Fruit fly (Drosophila melanogaster) whole organism, embryonic: Measurements from ENCODE around the gene CG4467.

Experiments used
- Aef1 ChIP-seq: fragments of 200-800 bp; sonication (Bioruptor generic); IDR thresholded peaks from 3 replicates; pipeline ENCODE4 v1.3.6; 2022; ENCODE audit warnings: missing biosample characterization, missing genetic modification characterization
- BtbVII ChIP-seq: fragments of 200-800 bp; sonication (Bioruptor generic); optimal IDR thresholded peaks from 3 replicates; lab custom pipeline; 2017; ENCODE audit warnings: missing biosample characterization, mild to moderate bottlenecking, missing genetic modification characterization
- C15 ChIP-seq: fragments of 200-800 bp; sonication (Bioruptor generic); IDR thresholded peaks from 3 replicates; pipeline ENCODE4 v1.3.6; 2022; ENCODE audit warnings: missing biosample characterization, missing genetic modification characterization
- CG10267 ChIP-seq: fragments of 200-800 bp; sonication (Bioruptor generic); optimal IDR thresholded peaks from 2 replicates; lab custom pipeline; 2018; ENCODE audit warnings: missing biosample characterization, mild to moderate bottlenecking, missing genetic modification characterization, moderate library complexity
- CG10543 ChIP-seq: fragments of 200-800 bp; sonication (Bioruptor generic); optimal IDR thresholded peaks from 3 replicates; lab custom pipeline; 2017; ENCODE audit warnings: missing biosample characterization, mild to moderate bottlenecking, missing genetic modification characterization, moderate library complexity
- CG11085 ChIP-seq: fragments of 200-800 bp; sonication (Bioruptor generic); IDR thresholded peaks from 2 replicates; pipeline ENCODE4 v1.3.6; 2022; ENCODE audit warnings: missing biosample characterization, missing genetic modification characterization
- CG11093 ChIP-seq: fragments of 200-800 bp; sonication (Bioruptor generic); IDR thresholded peaks from 3 replicates; pipeline ENCODE4 v1.3.6; 2022; ENCODE audit warnings: missing biosample characterization, missing genetic modification characterization
- CG11456 ChIP-seq: fragments of 200-800 bp; sonication (Bioruptor generic); IDR thresholded peaks from 3 replicates; pipeline ENCODE4 v1.3.6; 2022; ENCODE audit warnings: missing biosample characterization, missing genetic modification characterization
- CG11504 ChIP-seq: fragments of 200-800 bp; sonication (Bioruptor generic); optimal IDR thresholded peaks from 3 replicates; lab custom pipeline; 2019; ENCODE audit warnings: missing biosample characterization, mild to moderate bottlenecking, missing genetic modification characterization, moderate library complexity
- CG12236 ChIP-seq: fragments of 200-800 bp; sonication (Bioruptor generic); optimal IDR thresholded peaks from 2 replicates; lab custom pipeline; 2016; ENCODE audit warnings: missing biosample characterization, missing genetic modification characterization
- CG12299 ChIP-seq: fragments of 200-800 bp; sonication (Bioruptor generic); optimal IDR thresholded peaks from 2 replicates; lab custom pipeline; 2018; ENCODE audit warnings: missing biosample characterization, mild to moderate bottlenecking, missing genetic modification characterization
- CG12391 ChIP-seq: fragments of 200-800 bp; sonication (Bioruptor generic); optimal IDR thresholded peaks from 3 replicates; lab custom pipeline; 2018; ENCODE audit warnings: missing biosample characterization, mild to moderate bottlenecking, missing genetic modification characterization, moderate library complexity
- CG14014 ChIP-seq: fragments of 200-800 bp; sonication (Bioruptor generic); IDR thresholded peaks from 2 replicates; pipeline ENCODE4 v1.3.6; 2022; ENCODE audit warnings: missing biosample characterization, missing genetic modification characterization
- CG15011 ChIP-seq: fragments of 200-800 bp; sonication (Bioruptor generic); optimal IDR thresholded peaks from 3 replicates; lab custom pipeline; 2018; ENCODE audit warnings: missing biosample characterization, mild to moderate bottlenecking, missing genetic modification characterization
- CG17385 ChIP-seq: fragments of 200-800 bp; sonication (Bioruptor generic); optimal IDR thresholded peaks from 3 replicates; lab custom pipeline; 2018; ENCODE audit warnings: missing biosample characterization, mild to moderate bottlenecking, missing genetic modification characterization
- CG17568 ChIP-seq: fragments of 200-800 bp; sonication (Bioruptor generic); optimal IDR thresholded peaks from 2 replicates; lab custom pipeline; 2018; ENCODE audit warnings: missing biosample characterization, mild to moderate bottlenecking, missing genetic modification characterization, moderate library complexity
- CG17829 ChIP-seq: fragments of 200-800 bp; optimal IDR thresholded peaks from 2 replicates; lab custom pipeline; 2019; ENCODE audit warnings: missing biosample characterization, mild to moderate bottlenecking, missing genetic modification characterization, moderate library complexity
- CG18764 ChIP-seq: fragments of 200-800 bp; sonication (Bioruptor generic); optimal IDR thresholded peaks from 3 replicates; lab custom pipeline; 2016; ENCODE audit warnings: missing biosample characterization, missing genetic modification characterization
- CG2202 ChIP-seq: fragments of 200-800 bp; sonication (Bioruptor generic); optimal IDR thresholded peaks from 2 replicates; lab custom pipeline; 2018; ENCODE audit warnings: missing biosample characterization, mild to moderate bottlenecking, missing genetic modification characterization
- CG34224 ChIP-seq: fragments of 200-800 bp; sonication (Bioruptor generic); IDR thresholded peaks from 3 replicates; pipeline ENCODE4 v1.3.6; 2022; ENCODE audit warnings: missing biosample characterization, missing genetic modification characterization; ENCODE audit not compliant: partially characterized antibody
- CG43689 ChIP-seq: fragments of 200-800 bp; sonication (Bioruptor generic); IDR thresholded peaks from 2 replicates; pipeline ENCODE4 v1.3.6; 2022; ENCODE audit warnings: missing biosample characterization, missing genetic modification characterization
- CG4707 ChIP-seq: fragments of 200-800 bp; sonication (Bioruptor generic); optimal IDR thresholded peaks from 2 replicates; lab custom pipeline; 2018; ENCODE audit warnings: missing biosample characterization, mild to moderate bottlenecking, missing genetic modification characterization, moderate library complexity
- CG4854 ChIP-seq: fragments of 200-800 bp; sonication (Bioruptor generic); optimal IDR thresholded peaks from 2 replicates; lab custom pipeline; 2016; ENCODE audit warnings: missing biosample characterization, missing genetic modification characterization, inconsistent platforms
- CG5953 ChIP-seq: fragments of 200-800 bp; sonication (Bioruptor generic); IDR thresholded peaks from 2 replicates; pipeline ENCODE4 v1.3.6; 2022; ENCODE audit warnings: missing biosample characterization, missing genetic modification characterization
- CG8359 ChIP-seq: fragments of 200-800 bp; sonication (Bioruptor generic); optimal IDR thresholded peaks from 2 replicates; lab custom pipeline; 2017; ENCODE audit warnings: missing biosample characterization, mild to moderate bottlenecking, missing genetic modification characterization, borderline replicate concordance
- CG9817 ChIP-seq: fragments of 200-800 bp; sonication (Bioruptor generic); optimal IDR thresholded peaks from 2 replicates; lab custom pipeline; 2018; ENCODE audit warnings: missing biosample characterization, mild to moderate bottlenecking, missing genetic modification characterization, moderate library complexity
- Camta ChIP-seq: fragments of 200-800 bp; sonication (Bioruptor generic); optimal IDR thresholded peaks from 2 replicates; lab custom pipeline; 2016; ENCODE audit warnings: missing biosample characterization, missing genetic modification characterization
- CkIIα-i1 ChIP-seq: fragments of 200-800 bp; sonication (Bioruptor generic); IDR thresholded peaks from 2 replicates; pipeline ENCODE4 v1.3.6; 2022; ENCODE audit warnings: missing biosample characterization, missing genetic modification characterization
- Dip2 ChIP-seq: fragments of 200-800 bp; sonication (Bioruptor generic); IDR thresholded peaks from 2 replicates; pipeline ENCODE4 v1.3.6; 2022; ENCODE audit warnings: missing biosample characterization, missing genetic modification characterization
- Drgx ChIP-seq: fragments of 200-800 bp; sonication (Bioruptor generic); IDR thresholded peaks from 2 replicates; pipeline ENCODE4 v1.3.6; 2022; ENCODE audit warnings: missing biosample characterization, missing genetic modification characterization
- E2f2 ChIP-seq: fragments of 200-800 bp; sonication (Bioruptor generic); IDR thresholded peaks from 2 replicates; pipeline ENCODE4 v1.3.6; 2022; ENCODE audit warnings: missing biosample characterization, missing genetic modification characterization
- ERR ChIP-seq: fragments of 200-800 bp; sonication (Bioruptor generic); optimal IDR thresholded peaks from 2 replicates; lab custom pipeline; 2016; ENCODE audit warnings: missing biosample characterization, missing genetic modification characterization
- GATAe ChIP-seq: fragments of 200-800 bp; sonication (Bioruptor generic); conservative IDR thresholded peaks from 2 replicates; pipeline ENCODE4 v1.3.6; 2022; ENCODE audit warnings: missing biosample characterization, missing genetic modification characterization
- HLH54F ChIP-seq: fragments of 200-800 bp; sonication (Bioruptor generic); optimal IDR thresholded peaks from 3 replicates; lab custom pipeline; 2016; ENCODE audit warnings: missing biosample characterization, missing genetic modification characterization
- Spps ChIP-seq: fragments of 200-800 bp; sonication (Bioruptor generic); optimal IDR thresholded peaks from 2 replicates; lab custom pipeline; 2018; ENCODE audit warnings: missing biosample characterization, mild to moderate bottlenecking, missing genetic modification characterization
- Tbp ChIP-seq: fragments of >200 bp; optimal IDR thresholded peaks from 2 replicates; lab custom pipeline; 2018; ENCODE audit warnings: missing biosample characterization, missing genetic modification characterization
- amos ChIP-seq: fragments of 200-800 bp; sonication (Bioruptor generic); IDR thresholded peaks from 2 replicates; pipeline ENCODE4 v1.3.6; 2022; ENCODE audit warnings: missing biosample characterization, missing genetic modification characterization; ENCODE audit not compliant: partially characterized antibody
- cato ChIP-seq: fragments of 200-800 bp; sonication (Bioruptor generic); optimal IDR thresholded peaks from 2 replicates; lab custom pipeline; 2016; ENCODE audit warnings: missing biosample characterization, missing genetic modification characterization, borderline replicate concordance
- cwo ChIP-seq: fragments of 200-800 bp; sonication (Bioruptor generic); optimal IDR thresholded peaks from 3 replicates; lab custom pipeline; 2017; ENCODE audit warnings: missing biosample characterization, missing genetic modification characterization, mild to moderate bottlenecking, moderate library complexity, missing genetic modification reagents
- gsb-n ChIP-seq: fragments of 200-800 bp; sonication (Bioruptor generic); optimal IDR thresholded peaks from 3 replicates; lab custom pipeline; 2018; ENCODE audit warnings: missing biosample characterization, mild to moderate bottlenecking, missing genetic modification characterization
- pb ChIP-seq: fragments of 200-800 bp; sonication (Bioruptor generic); optimal IDR thresholded peaks from 3 replicates; lab custom pipeline; 2016; ENCODE audit warnings: missing biosample characterization, missing genetic modification characterization
- sisA ChIP-seq: fragments of 200-800 bp; sonication (Bioruptor generic); IDR thresholded peaks from 2 replicates; pipeline ENCODE4 v1.3.6; 2022; ENCODE audit warnings: missing biosample characterization, missing genetic modification characterization
- sr ChIP-seq: fragments of 200-800 bp; sonication (Bioruptor generic); IDR thresholded peaks from 3 replicates; pipeline ENCODE4 v1.3.6; 2022; ENCODE audit warnings: missing biosample characterization, missing genetic modification characterization
- stc ChIP-seq: fragments of 200-800 bp; sonication (Bioruptor generic); IDR thresholded peaks from 2 replicates; pipeline ENCODE4 v1.3.6; 2022; ENCODE audit warnings: missing biosample characterization, missing genetic modification characterization
- stwl ChIP-seq: fragments of 200-800 bp; sonication (Bioruptor generic); optimal IDR thresholded peaks from 3 replicates; lab custom pipeline; 2018; ENCODE audit warnings: missing biosample characterization, mild to moderate bottlenecking, missing genetic modification characterization, moderate library complexity
- trem ChIP-seq: fragments of 200-800 bp; optimal IDR thresholded peaks from 3 replicates; lab custom pipeline; 2019; ENCODE audit warnings: missing biosample characterization, mild to moderate bottlenecking, missing genetic modification characterization, moderate library complexity
- wek ChIP-seq: fragments of 200-800 bp; sonication (Bioruptor generic); optimal IDR thresholded peaks from 3 replicates; lab custom pipeline; 2018; ENCODE audit warnings: missing biosample characterization, mild to moderate bottlenecking, missing genetic modification characterization, moderate library complexity
- wor ChIP-seq: fragments of 200-800 bp; sonication (Bioruptor generic); IDR thresholded peaks from 2 replicates; pipeline ENCODE4 v1.3.6; 2022; ENCODE audit warnings: missing biosample characterization, missing genetic modification characterization
- yki ChIP-seq: fragments of >200 bp; optimal IDR thresholded peaks from 3 replicates; lab custom pipeline; 2018
- zen ChIP-seq: fragments of 200-800 bp; sonication (Bioruptor generic); optimal IDR thresholded peaks from 3 replicates; lab custom pipeline; 2018; ENCODE audit warnings: missing biosample characterization, mild to moderate bottlenecking, missing genetic modification characterization, moderate library complexity

CG4467 gene

dm6 chr3R:23239934-23240632 is 8.6 kb downstream of the CG4467 start (continued):
- TF ChIP-seq Spps (tag; lab: Kevin White, UChicago) (peak; percentile 16), trem (tag; lab: Kevin White, UChicago) (peak; percentile 29), yki (lab: Kevin White, UChicago) (no peak), zen (tag; lab: Kevin White, UChicago) (peak; percentile 37), E2f2 (GFP tag; lab: Robert Waterston, UW) (peak; percentile 53; the same call in 1 of the 2 replicates), Tbp (GFP tag; lab: Kevin White, UChicago) (no peak), CG12299 (peak; percentile 25), CG17829 (tag; lab: Kevin White, UChicago) (peak; percentile 68), wek (no peak), wor (GFP tag; lab: Robert Waterston, UW) (peak; percentile 56; the same call in 1 of the 2 replicates), amos (GFP tag; lab: Robert Waterston, UW) (no peak), CG8359 (GFP tag; lab: Kevin White, UChicago) (peak; percentile 2), stwl (tag; lab: Kevin White, UChicago) (no peak), sisA (GFP tag; lab: Robert Waterston, UW) (peak; percentile 67), CG11504 (tag; lab: Kevin White, UChicago) (peak; percentile 88), CG17385 (GFP tag; lab: Kevin White, UChicago) (peak; percentile 61), CG11093 (GFP tag; lab: Robert Waterston, UW) (peak; percentile 56; the same call in 1 of the 3 replicates), sr (GFP tag; lab: Robert Waterston, UW) (no peak), CkIIα-i1 (GFP tag; lab: Robert Waterston, UW) (no peak), Drgx (GFP tag; lab: Robert Waterston, UW) (no peak), CG34224 (no peak), CG10267 (peak; percentile 66), CG12391 (no peak), CG12236 (GFP tag; lab: Kevin White, UChicago) (no peak), C15 (GFP tag; lab: Robert Waterston, UW) (no peak), stc (GFP tag; lab: Robert Waterston, UW) (peak; percentile 77), CG18764 (GFP tag; lab: Kevin White, UChicago) (no peak), CG43689 (peak; percentile 20; the same call in 1 of the 2 replicates), CG15011 (GFP tag; lab: Kevin White, UChicago) (peak; percentile 46), CG14014 (GFP tag; lab: Robert Waterston, UW) (peak; percentile 60; the same call in 1 of the 2 replicates), Camta (GFP tag; lab: Kevin White, UChicago) (peak; percentile 27), BtbVII (GFP tag; lab: Kevin White, UChicago) (peak; percentile 67), CG17568 (GFP tag; lab: Kevin White, UChicago) (no peak), cwo (peak; percentile 64), CG11085 (GFP tag; lab: Robert Waterston, UW) (0 out of 2 replicates have a peak, but pooled peaks have one; percentile 10), Dip2 (GFP tag; lab: Robert Waterston, UW) (no peak), GATAe (GFP tag; lab: Robert Waterston, UW) (no peak), CG10543 (GFP tag; lab: Kevin White, UChicago) (no peak), gsb-n (tag; lab: Kevin White, UChicago) (peak; percentile 11), CG2202 (tag; lab: Kevin White, UChicago) (no peak), CG5953 (GFP tag; lab: Robert Waterston, UW) (no peak), pb (GFP tag; lab: Kevin White, UChicago) (no peak), CG4854 (GFP tag; lab: Kevin White, UChicago) (peak; percentile 15), cato (GFP tag; lab: Kevin White, UChicago) (no peak), CG9817 (tag; lab: Kevin White, UChicago) (peak; percentile 48), CG11456 (GFP tag; lab: Robert Waterston, UW) (0 out of 3 replicates have a peak, but pooled peaks have one; percentile 10), CG4707 (GFP tag; lab: Kevin White, UChicago) (no peak), Aef1 (GFP tag; lab: Robert Waterston, UW) (peak; percentile 61), HLH54F (GFP tag; lab: Kevin White, UChicago) (peak; percentile 27), ERR (no peak)
